Worm (Caenorhabditis elegans) whole organism, young adult: Measurements from ENCODE around the gene puf-5.

Experiments
- B0035.1 ChIP-seq: sonication (generic microtip); optimal IDR thresholded peaks from 2 replicates; lab custom pipeline; 2016; ENCODE audit warnings: missing genetic modification characterization, mild to moderate bottlenecking, missing compliant biosample characterization, missing genotype, missing genetic modification reagents
- B0336.3 ChIP-seq: fragments of 200-800 bp; sonication (Bioruptor generic); IDR thresholded peaks from 2 replicates; pipeline ENCODE4 v1.3.6; 2022; ENCODE audit warnings: missing genetic modification characterization, missing compliant biosample characterization
- C06A6.2 ChIP-seq: fragments of 200-800 bp; sonication (Bioruptor generic); conservative IDR thresholded peaks from 2 replicates; pipeline ENCODE4 v1.3.6; 2022; ENCODE audit warnings: missing genetic modification characterization, missing compliant biosample characterization
- C17E4.6 ChIP-seq: fragments of 200-800 bp; sonication (Bioruptor generic); IDR thresholded peaks from 2 replicates; pipeline ENCODE4 v1.3.6; 2022; ENCODE audit warnings: missing genetic modification reagents, missing genetic modification characterization, missing compliant biosample characterization
- F22D6.2 ChIP-seq: sonication (generic microtip); optimal IDR thresholded peaks from 2 replicates; lab custom pipeline; 2016; ENCODE audit warnings: mild to moderate bottlenecking, missing genetic modification characterization, missing compliant biosample characterization
- F23B12.7 ChIP-seq: sonication (generic microtip); optimal IDR thresholded peaks from 2 replicates; lab custom pipeline; 2017; ENCODE audit warnings: missing genetic modification characterization, mild to moderate bottlenecking, missing compliant biosample characterization, antibody characterized with exemption, moderate library complexity; ENCODE audit not compliant: insufficient read depth
- F49E8.2 ChIP-seq: sonication (generic microtip); optimal IDR thresholded peaks from 3 replicates; lab custom pipeline; 2017; ENCODE audit warnings: missing genetic modification characterization, mild to moderate bottlenecking, missing compliant biosample characterization, antibody characterized with exemption, moderate library complexity; ENCODE audit not compliant: insufficient read depth
- F52B5.7 ChIP-seq: sonication (generic microtip); optimal IDR thresholded peaks from 2 replicates; lab custom pipeline; 2016; ENCODE audit warnings: mild to moderate bottlenecking, missing genetic modification characterization, missing compliant biosample characterization
- F57A8.1 ChIP-seq: fragments of 200-800 bp; sonication (Bioruptor generic); optimal IDR thresholded peaks from 2 replicates; lab custom pipeline; 2018; ENCODE audit warnings: mild to moderate bottlenecking, missing genetic modification characterization, moderate library complexity, missing compliant biosample characterization
- F57C9.4 ChIP-seq: sonication (generic microtip); optimal IDR thresholded peaks from 2 replicates; lab custom pipeline; 2017; ENCODE audit warnings: mild to moderate bottlenecking, missing genetic modification characterization, missing compliant biosample characterization
- Y79H2A.3 ChIP-seq: fragments of 200-800 bp; sonication (Bioruptor generic); conservative IDR thresholded peaks from 2 replicates; pipeline ENCODE4 v1.3.6; 2022; ENCODE audit warnings: missing genetic modification reagents, missing genetic modification characterization, missing compliant biosample characterization
- ama-1 ChIP-seq, 3 experiments: fragments of 150-350 bp in 1 of 3; sonication (generic microtip) in 2 of 3; optimal IDR thresholded peaks; 2 replicates each; lab custom pipeline; 2014 to 2018; ENCODE audit warnings: missing biosample characterization in 2 of 3, missing genetic modification characterization in 2 of 3, missing genetic modification reagents in 2 of 3
- aptf-3 ChIP-seq: fragments of 200-800 bp; sonication (Bioruptor generic); IDR thresholded peaks from 2 replicates; pipeline ENCODE4 v1.3.6; 2022; ENCODE audit warnings: missing genetic modification characterization, missing compliant biosample characterization
- atf-7 ChIP-seq: sonication (generic microtip); optimal IDR thresholded peaks from 2 replicates; lab custom pipeline; 2017; ENCODE audit warnings: mild to moderate bottlenecking, missing genetic modification characterization, missing compliant biosample characterization
- athp-1 ChIP-seq: sonication (generic microtip); optimal IDR thresholded peaks from 2 replicates; lab custom pipeline; 2017; ENCODE audit warnings: mild to moderate bottlenecking, missing genetic modification characterization, missing compliant biosample characterization
- attf-3 ChIP-seq: fragments of 200-800 bp; sonication (Bioruptor generic); conservative IDR thresholded peaks from 2 replicates; pipeline ENCODE4 v1.3.6; 2022; ENCODE audit warnings: missing genetic modification reagents, missing genetic modification characterization, missing compliant biosample characterization
- attf-6 ChIP-seq: fragments of 200-800 bp; sonication (Bioruptor generic); IDR thresholded peaks from 2 replicates; pipeline ENCODE4 v1.3.6; 2022; ENCODE audit warnings: missing genetic modification reagents, missing genetic modification characterization, missing compliant biosample characterization
- bed-2 ChIP-seq: fragments of 200-800 bp; sonication (Bioruptor generic); IDR thresholded peaks from 2 replicates; pipeline ENCODE4 v1.3.6; 2022; ENCODE audit warnings: missing genetic modification reagents, missing genetic modification characterization, missing compliant biosample characterization
- cebp-2 ChIP-seq: fragments of 200-800 bp; sonication (Bioruptor generic); IDR thresholded peaks from 2 replicates; pipeline ENCODE4 v1.3.6; 2022; ENCODE audit warnings: missing genetic modification characterization, missing compliant biosample characterization
- ceh-40 ChIP-seq: fragments of 200-800 bp; sonication (Bioruptor generic); IDR thresholded peaks from 2 replicates; pipeline ENCODE4 v1.3.6; 2022; ENCODE audit warnings: missing genetic modification characterization, missing compliant biosample characterization
- ceh-91 ChIP-seq: fragments of 200-800 bp; sonication (Bioruptor generic); IDR thresholded peaks from 2 replicates; pipeline ENCODE4 v1.3.6; 2022; ENCODE audit warnings: missing genetic modification reagents, missing genetic modification characterization, missing compliant biosample characterization
- dox-1 ChIP-seq: fragments of 200-800 bp; sonication (Bioruptor generic); IDR thresholded peaks from 2 replicates; pipeline ENCODE4 v1.3.6; 2022; ENCODE audit warnings: missing genetic modification reagents, missing genetic modification characterization, missing compliant biosample characterization
- efl-1 ChIP-seq: fragments of 150-350 bp; optimal IDR thresholded peaks from 2 replicates; lab custom pipeline; 2014; ENCODE audit warnings: missing biosample characterization, missing genetic modification reagents, missing genetic modification characterization
- egl-44 ChIP-seq: fragments of 200-800 bp; sonication (Bioruptor generic); IDR thresholded peaks from 2 replicates; pipeline ENCODE4 v1.3.6; 2022; ENCODE audit warnings: missing genetic modification reagents, missing genetic modification characterization, missing compliant biosample characterization
- egrh-3 ChIP-seq: fragments of 200-800 bp; sonication (Bioruptor generic); IDR thresholded peaks from 2 replicates; pipeline ENCODE4 v1.3.6; 2022; ENCODE audit warnings: missing genetic modification reagents, missing genetic modification characterization, missing compliant biosample characterization
- ets-4 ChIP-seq: fragments of 200-800 bp; sonication (Bioruptor generic); optimal IDR thresholded peaks from 2 replicates; lab custom pipeline; 2018; ENCODE audit warnings: mild to moderate bottlenecking, missing genetic modification characterization, missing compliant biosample characterization
- hlh-12 ChIP-seq: sonication (generic microtip); optimal IDR thresholded peaks from 2 replicates; lab custom pipeline; 2016; ENCODE audit warnings: missing genetic modification characterization, missing compliant biosample characterization
- hmg-1.2 ChIP-seq: fragments of 200-800 bp; sonication (Bioruptor generic); IDR thresholded peaks from 2 replicates; pipeline ENCODE4 v1.3.6; 2022; ENCODE audit warnings: missing genetic modification reagents, missing genetic modification characterization, missing compliant biosample characterization
- lin-26 ChIP-seq: fragments of 200-800 bp; sonication (Bioruptor generic); IDR thresholded peaks from 2 replicates; pipeline ENCODE4 v1.3.6; 2022; ENCODE audit warnings: missing genetic modification reagents, missing genetic modification characterization, missing compliant biosample characterization
- lin-35 ChIP-seq, 3 experiments: fragments of 150-350 bp in 2 of 3; sonication (generic microtip) in 1 of 3; optimal IDR thresholded peaks; 2 replicates each; lab custom pipeline; 2014 to 2018; ENCODE audit warnings: missing biosample characterization in 3 of 3, missing genetic modification characterization in 3 of 3, missing genetic modification reagents in 3 of 3
- lir-1 ChIP-seq: fragments of 200-800 bp; sonication (Bioruptor generic); conservative IDR thresholded peaks from 2 replicates; pipeline ENCODE4 v1.3.6; 2022; ENCODE audit warnings: missing genetic modification reagents, missing genetic modification characterization, missing compliant biosample characterization
- lsy-27 ChIP-seq: sonication (generic microtip); optimal IDR thresholded peaks from 2 replicates; lab custom pipeline; 2017; ENCODE audit warnings: missing genetic modification characterization, mild to moderate bottlenecking, missing compliant biosample characterization, antibody characterized with exemption, missing genotype, borderline replicate concordance; ENCODE audit not compliant: insufficient read depth
- madf-10 ChIP-seq: sonication (generic microtip); optimal IDR thresholded peaks from 2 replicates; lab custom pipeline; 2016; ENCODE audit warnings: mild to moderate bottlenecking, missing genetic modification characterization, missing compliant biosample characterization
- mcd-1 ChIP-seq: fragments of 200-800 bp; sonication (Bioruptor generic); IDR thresholded peaks from 2 replicates; pipeline ENCODE4 v1.3.6; 2022; ENCODE audit warnings: missing genetic modification reagents, missing genetic modification characterization, missing compliant biosample characterization
- nfya-1 ChIP-seq: sonication (generic microtip); optimal IDR thresholded peaks from 2 replicates; lab custom pipeline; 2017; ENCODE audit warnings: antibody characterized with exemption, missing compliant biosample characterization, missing genetic modification characterization, borderline replicate concordance; ENCODE audit not compliant: insufficient read depth
- pha-4 ChIP-seq: fragments of 150-350 bp; sonication (generic microtip); optimal IDR thresholded peaks from 2 replicates; lab custom pipeline; 2014; ENCODE audit warnings: missing biosample characterization, missing genetic modification reagents, missing genetic modification characterization
- repo-1 ChIP-seq: sonication (generic microtip); optimal IDR thresholded peaks from 2 replicates; lab custom pipeline; 2017; ENCODE audit warnings: mild to moderate bottlenecking, missing genetic modification characterization, missing compliant biosample characterization
- sea-2 ChIP-seq: fragments of 200-800 bp; sonication (Bioruptor generic); IDR thresholded peaks from 2 replicates; pipeline ENCODE4 v1.3.6; 2022; ENCODE audit warnings: missing genetic modification characterization, missing compliant biosample characterization
- snpc-1.3 ChIP-seq: sonication (generic microtip); optimal IDR thresholded peaks from 2 replicates; lab custom pipeline; 2017; ENCODE audit warnings: missing genetic modification characterization, mild to moderate bottlenecking, missing compliant biosample characterization, antibody characterized with exemption, moderate library complexity, missing genotype, missing genetic modification reagents; ENCODE audit not compliant: insufficient read depth
- snpc-4 ChIP-seq, 5 experiments: fragments of 150-350 bp in 1 of 5; sonication (generic microtip) in 4 of 5; optimal IDR thresholded peaks; 2 replicates each; lab custom pipeline; 2014 to 2018; ENCODE audit warnings: missing genetic modification characterization in 5 of 5, missing biosample characterization in 3 of 5, antibody characterized with exemption in 2 of 5, mild to moderate bottlenecking in 2 of 5, missing compliant biosample characterization in 2 of 5, missing genotype in 2 of 5, moderate library complexity in 2 of 5, missing genetic modification reagents in 1 of 5
- somi-1 ChIP-seq: fragments of 200-800 bp; sonication (Bioruptor generic); optimal IDR thresholded peaks from 2 replicates; lab custom pipeline; 2018; ENCODE audit warnings: mild to moderate bottlenecking, missing genetic modification characterization, missing compliant biosample characterization
- sptf-2 ChIP-seq: fragments of 200-800 bp; sonication (Bioruptor generic); optimal IDR thresholded peaks from 2 replicates; lab custom pipeline; 2018; ENCODE audit warnings: mild to moderate bottlenecking, missing genetic modification characterization, missing compliant biosample characterization
- tbp1 ChIP-seq: fragments of 200-800 bp; sonication (Bioruptor generic); optimal IDR thresholded peaks from 2 replicates; lab custom pipeline; 2018; ENCODE audit warnings: mild to moderate bottlenecking, missing genetic modification characterization, missing compliant biosample characterization
- tbx-9 ChIP-seq: sonication (generic microtip); optimal IDR thresholded peaks from 2 replicates; lab custom pipeline; 2016; ENCODE audit warnings: borderline replicate concordance, missing genetic modification characterization, inconsistent platforms, missing compliant biosample characterization
- zim-3 ChIP-seq: sonication (generic microtip); optimal IDR thresholded peaks from 2 replicates; lab custom pipeline; 2017; ENCODE audit warnings: mild to moderate bottlenecking, missing genetic modification characterization, moderate library complexity, missing compliant biosample characterization
- ztf-3 ChIP-seq: fragments of 200-800 bp; sonication (Bioruptor generic); optimal IDR thresholded peaks from 2 replicates; lab custom pipeline; 2018; ENCODE audit warnings: mild to moderate bottlenecking, missing genetic modification characterization, missing compliant biosample characterization

The puf-5 gene

ce11 chrII:8546975-8547374 is 28.4 kb upstream of the puf-5 start (continued):
- TF ChIP-seq cebp-2 (peak; percentile 98), nfya-1 (no peak), lir-1 (GFP tag; lab: Robert Waterston, UW) (0 out of 2 replicates have a peak, but pooled peaks have one; percentile 44), pha-4 (tag; lab: Kevin White, UChicago) (no peak), B0336.3 (GFP tag; lab: Robert Waterston, UW) (no peak), F52B5.7 (tag; lab: Kevin White, UChicago) (no peak), ceh-40 (GFP tag; lab: Robert Waterston, UW) (peak; percentile 92), hmg-1.2 (GFP tag; lab: Robert Waterston, UW) (peak; percentile 76; the same call in 1 of the 2 replicates), lin-26 (GFP tag; lab: Robert Waterston, UW) (no peak), F49E8.2 (tag; lab: Kevin White, UChicago) (no peak), somi-1 (GFP tag; lab: Kevin White, UChicago) (peak; percentile 70), F57A8.1 (GFP tag; lab: Kevin White, UChicago) (peak; percentile 98), ama-1 (optimal IDR thresholded peaks at IDR 0.05; lab: Kevin White, UChicago) (no peak), ama-1 (GFP tag; optimal IDR thresholded peaks at IDR 0.05; lab: Kevin White, UChicago) (peak in 1 of 2 experiments; percentile 60), attf-6 (no peak), efl-1 (peak; percentile 47), mcd-1 (peak; percentile 72; the same call in 1 of the 2 replicates), F22D6.2 (tag; lab: Kevin White, UChicago) (no peak), madf-10 (peak; percentile 60), ztf-3 (GFP tag; lab: Kevin White, UChicago) (no peak), atf-7 (peak; percentile 84), lsy-27 (tag; lab: Kevin White, UChicago) (peak; percentile 23), Y79H2A.3 (GFP tag; lab: Robert Waterston, UW) (0 out of 2 replicates have a peak, but pooled peaks have one; percentile 14), zim-3 (tag; lab: Kevin White, UChicago) (no peak), C17E4.6 (GFP tag; lab: Robert Waterston, UW) (no peak), egrh-3 (GFP tag; lab: Robert Waterston, UW) (peak; percentile 55; the same call in 1 of the 2 replicates), athp-1 (tag; lab: Kevin White, UChicago) (no peak), egl-44 (peak; percentile 84), snpc-1.3 (no peak), sea-2 (GFP tag; lab: Robert Waterston, UW) (no peak), tbx-9 (tag; lab: Kevin White, UChicago) (peak; percentile 21), C06A6.2 (peak; percentile 65), dox-1 (GFP tag; lab: Robert Waterston, UW) (no peak), sptf-2 (GFP tag; lab: Kevin White, UChicago) (peak; percentile 97), snpc-4 (GFP tag; optimal IDR thresholded peaks at IDR 0.05; lab: Kevin White, UChicago) (no peak), snpc-4 (tag; optimal IDR thresholded peaks at IDR 0.05; lab: Kevin White, UChicago) (peak in 1 of 4 experiments; percentile 73), F23B12.7 (peak; percentile 88), B0035.1 (peak; percentile 51), repo-1 (tag; lab: Kevin White, UChicago) (peak; percentile 85), aptf-3 (GFP tag; lab: Robert Waterston, UW) (0 out of 2 replicates have a peak, but pooled peaks have one; percentile 37), ceh-91 (GFP tag; lab: Robert Waterston, UW) (peak; percentile 48; the same call in 1 of the 2 replicates), lin-35 (GFP tag; optimal IDR thresholded peaks at IDR 0.05; lab: Kevin White, UChicago) (no peak), attf-3 (0 out of 2 replicates have a peak, but pooled peaks have one; percentile 13), bed-2 (no peak), tbp1 (GFP tag; lab: Kevin White, UChicago) (peak; percentile 96), hlh-12 (tag; lab: Kevin White, UChicago) (peak; percentile 83), F57C9.4 (tag; lab: Kevin White, UChicago) (peak; percentile 69), ets-4 (GFP tag; lab: Kevin White, UChicago) (peak; percentile 93)
